Fruit fly (Drosophila melanogaster) whole organism, embryonic: ENCODE data around the gene CG11267.

Experiments
- Atf3 ChIP-seq: fragments of 200-800 bp; sonication (Bioruptor generic); optimal IDR thresholded peaks from 3 replicates; lab custom pipeline; 2016; ENCODE audit warnings: missing biosample characterization, missing genetic modification characterization
- Bgb ChIP-seq: fragments of 200-800 bp; sonication (Bioruptor generic); IDR thresholded peaks from 2 replicates; pipeline ENCODE4 v1.3.6; 2022; ENCODE audit warnings: missing biosample characterization, missing genetic modification characterization; ENCODE audit not compliant: partially characterized antibody
- CG10267 ChIP-seq: fragments of 200-800 bp; sonication (Bioruptor generic); optimal IDR thresholded peaks from 2 replicates; lab custom pipeline; 2018; ENCODE audit warnings: missing biosample characterization, mild to moderate bottlenecking, missing genetic modification characterization, moderate library complexity
- CG10431 ChIP-seq: fragments of 200-800 bp; sonication (Bioruptor generic); optimal IDR thresholded peaks from 3 replicates; lab custom pipeline; 2018; ENCODE audit warnings: missing biosample characterization, mild to moderate bottlenecking, missing genetic modification characterization
- CG11085 ChIP-seq: fragments of 200-800 bp; sonication (Bioruptor generic); IDR thresholded peaks from 2 replicates; pipeline ENCODE4 v1.3.6; 2022; ENCODE audit warnings: missing biosample characterization, missing genetic modification characterization
- CG11695 ChIP-seq: fragments of 200-800 bp; sonication (Bioruptor generic); IDR thresholded peaks from 3 replicates; pipeline ENCODE4 v1.3.6; 2022; ENCODE audit warnings: missing biosample characterization, missing genetic modification characterization
- CG11696 ChIP-seq: fragments of 200-800 bp; sonication (Bioruptor generic); IDR thresholded peaks from 2 replicates; pipeline ENCODE4 v1.3.6; 2022; ENCODE audit warnings: missing biosample characterization, missing genetic modification characterization
- CG12299 ChIP-seq: fragments of 200-800 bp; sonication (Bioruptor generic); optimal IDR thresholded peaks from 2 replicates; lab custom pipeline; 2018; ENCODE audit warnings: missing biosample characterization, mild to moderate bottlenecking, missing genetic modification characterization
- CG12391 ChIP-seq: fragments of 200-800 bp; sonication (Bioruptor generic); optimal IDR thresholded peaks from 3 replicates; lab custom pipeline; 2018; ENCODE audit warnings: missing biosample characterization, mild to moderate bottlenecking, missing genetic modification characterization, moderate library complexity
- CG12942 ChIP-seq: fragments of 200-800 bp; sonication (Bioruptor generic); optimal IDR thresholded peaks from 3 replicates; lab custom pipeline; 2016; ENCODE audit warnings: missing biosample characterization, missing genetic modification characterization
- CG15514 ChIP-seq: fragments of 200-800 bp; sonication (Bioruptor generic); optimal IDR thresholded peaks from 3 replicates; lab custom pipeline; 2017; ENCODE audit warnings: missing biosample characterization, missing genetic modification characterization, mild to moderate bottlenecking, moderate library complexity, missing genetic modification reagents
- CG1603 ChIP-seq: fragments of 200-800 bp; sonication (Bioruptor generic); optimal IDR thresholded peaks from 2 replicates; lab custom pipeline; 2019; ENCODE audit warnings: missing biosample characterization, mild to moderate bottlenecking, missing genetic modification characterization, moderate library complexity
- CG16863 ChIP-seq: fragments of 200-800 bp; sonication (Bioruptor generic); optimal IDR thresholded peaks from 3 replicates; lab custom pipeline; 2016; ENCODE audit warnings: missing biosample characterization, missing genetic modification characterization
- CG17328 ChIP-seq: fragments of 200-800 bp; sonication (Bioruptor generic); IDR thresholded peaks from 2 replicates; pipeline ENCODE4 v1.3.6; 2022; ENCODE audit warnings: missing biosample characterization, missing genetic modification characterization
- CG2116 ChIP-seq: fragments of 200-800 bp; sonication (Bioruptor generic); optimal IDR thresholded peaks from 3 replicates; lab custom pipeline; 2018; ENCODE audit warnings: missing biosample characterization, mild to moderate bottlenecking, missing genetic modification characterization
- CG2202 ChIP-seq: fragments of 200-800 bp; sonication (Bioruptor generic); optimal IDR thresholded peaks from 2 replicates; lab custom pipeline; 2018; ENCODE audit warnings: missing biosample characterization, mild to moderate bottlenecking, missing genetic modification characterization
- CG31441 ChIP-seq: fragments of 200-800 bp; sonication (Bioruptor generic); IDR thresholded peaks from 2 replicates; pipeline ENCODE4 v1.3.6; 2022; ENCODE audit warnings: missing biosample characterization, missing genetic modification characterization
- CG3847 ChIP-seq: fragments of 200-800 bp; sonication (Bioruptor generic); IDR thresholded peaks from 2 replicates; pipeline ENCODE4 v1.3.6; 2022; ENCODE audit warnings: missing biosample characterization, missing genetic modification characterization
- CG4360 ChIP-seq: fragments of 200-800 bp; sonication (Bioruptor generic); IDR thresholded peaks from 2 replicates; pipeline ENCODE4 v1.3.6; 2022; ENCODE audit warnings: missing biosample characterization, missing genetic modification characterization
- CG6254 ChIP-seq: fragments of 200-800 bp; sonication (Bioruptor generic); optimal IDR thresholded peaks from 3 replicates; lab custom pipeline; 2017; ENCODE audit warnings: mild to moderate bottlenecking, missing biosample characterization, missing genetic modification reagents, missing genetic modification characterization
- CG6791 ChIP-seq: fragments of 200-800 bp; sonication (Bioruptor generic); IDR thresholded peaks from 3 replicates; pipeline ENCODE4 v1.3.6; 2022; ENCODE audit warnings: missing biosample characterization, missing genetic modification characterization; ENCODE audit not compliant: partially characterized antibody
- CG7357 ChIP-seq: fragments of 200-800 bp; sonication (Bioruptor generic); IDR thresholded peaks from 3 replicates; pipeline ENCODE4 v1.3.6; 2022; ENCODE audit warnings: missing biosample characterization, missing genetic modification characterization
- CG8290 ChIP-seq, 3 experiments: fragments of 200-800 bp; sonication (Bioruptor generic); optimal IDR thresholded peaks; 2 replicates each; lab custom pipeline; 2016 to 2019; ENCODE audit warnings: missing biosample characterization in 3 of 3, missing genetic modification characterization in 3 of 3, mild to moderate bottlenecking in 2 of 3, moderate library complexity in 1 of 3
- CG9727 ChIP-seq: fragments of 200-800 bp; sonication (Bioruptor generic); optimal IDR thresholded peaks from 3 replicates; lab custom pipeline; 2017; ENCODE audit warnings: missing biosample characterization, mild to moderate bottlenecking, missing genetic modification characterization
- D ChIP-seq, 2 experiments: fragments of 200-800 bp in 1 of 2; fragments of >200 bp in 1 of 2; sonication (Bioruptor generic) in 1 of 2; optimal IDR thresholded peaks; 2 replicates in 1 of 2; 3 replicates in 1 of 2; lab custom pipeline; 2017; ENCODE audit warnings: mild to moderate bottlenecking in 1 of 2, missing biosample characterization in 1 of 2, missing genetic modification characterization in 1 of 2, missing genetic modification reagents in 1 of 2
- Doc3 ChIP-seq: fragments of 200-800 bp; sonication (Bioruptor generic); IDR thresholded peaks from 3 replicates; pipeline ENCODE4 v1.3.6; 2022; ENCODE audit warnings: missing biosample characterization, missing genetic modification characterization; ENCODE audit not compliant: partially characterized antibody
- Max ChIP-seq: fragments of 200-800 bp; sonication (Bioruptor generic); optimal IDR thresholded peaks from 2 replicates; lab custom pipeline; 2016; ENCODE audit warnings: missing biosample characterization, mild to moderate bottlenecking, missing genetic modification characterization
- Xbp1 ChIP-seq: fragments of 200-800 bp; sonication (Bioruptor generic); optimal IDR thresholded peaks from 3 replicates; lab custom pipeline; 2016; ENCODE audit warnings: missing biosample characterization, mild to moderate bottlenecking, missing genetic modification characterization
- Xrp1 ChIP-seq: fragments of 200-800 bp; sonication (Bioruptor generic); IDR thresholded peaks from 2 replicates; pipeline ENCODE4 v1.3.6; 2022; ENCODE audit warnings: missing biosample characterization, missing genetic modification characterization
- YL-1 ChIP-seq: fragments of 200-800 bp; sonication (Bioruptor generic); optimal IDR thresholded peaks from 3 replicates; lab custom pipeline; 2017; ENCODE audit warnings: missing biosample characterization, mild to moderate bottlenecking, missing genetic modification characterization
- al ChIP-seq: fragments of 200-800 bp; sonication (Bioruptor generic); IDR thresholded peaks from 2 replicates; pipeline ENCODE4 v1.3.6; 2022; ENCODE audit warnings: missing biosample characterization, missing genetic modification characterization
- bbx ChIP-seq: fragments of 200-800 bp; sonication (Bioruptor generic); IDR thresholded peaks from 2 replicates; pipeline ENCODE4 v1.3.6; 2022; ENCODE audit warnings: missing biosample characterization, missing genetic modification characterization; ENCODE audit not compliant: partially characterized antibody
- crol ChIP-seq: fragments of 200-800 bp; sonication (Bioruptor generic); IDR thresholded peaks from 2 replicates; pipeline ENCODE4 v1.3.6; 2022; ENCODE audit warnings: missing biosample characterization, missing genetic modification characterization
- cwo ChIP-seq: fragments of 200-800 bp; sonication (Bioruptor generic); optimal IDR thresholded peaks from 3 replicates; lab custom pipeline; 2017; ENCODE audit warnings: missing biosample characterization, missing genetic modification characterization, mild to moderate bottlenecking, moderate library complexity, missing genetic modification reagents
- en ChIP-seq: fragments of 200-800 bp; sonication (Bioruptor generic); optimal IDR thresholded peaks from 2 replicates; lab custom pipeline; 2016; ENCODE audit warnings: missing biosample characterization, missing genetic modification characterization
- gro ChIP-seq: fragments of 200-800 bp; sonication (Bioruptor generic); optimal IDR thresholded peaks from 2 replicates; lab custom pipeline; 2016; ENCODE audit warnings: missing biosample characterization, missing genetic modification characterization
- hbn ChIP-seq: fragments of 200-800 bp; sonication (Bioruptor generic); IDR thresholded peaks from 2 replicates; pipeline ENCODE4 v1.3.6; 2022; ENCODE audit warnings: missing biosample characterization, missing genetic modification characterization; ENCODE audit not compliant: partially characterized antibody
- hth ChIP-seq: fragments of >200 bp; optimal IDR thresholded peaks from 2 replicates; lab custom pipeline; 2017; ENCODE audit warnings: inconsistent platforms
- inv ChIP-seq: fragments of 200-800 bp; sonication (Bioruptor generic); IDR thresholded peaks from 2 replicates; pipeline ENCODE4 v1.3.6; 2022; ENCODE audit warnings: missing biosample characterization, missing genetic modification characterization; ENCODE audit not compliant: partially characterized antibody
- kah ChIP-seq: fragments of 200-800 bp; sonication (Bioruptor generic); optimal IDR thresholded peaks from 2 replicates; lab custom pipeline; 2018; ENCODE audit warnings: missing biosample characterization, mild to moderate bottlenecking, missing genetic modification characterization
- mld ChIP-seq: fragments of 200-800 bp; sonication (Bioruptor generic); IDR thresholded peaks from 3 replicates; pipeline ENCODE4 v1.3.6; 2022; ENCODE audit warnings: missing biosample characterization, missing genetic modification characterization; ENCODE audit not compliant: partially characterized antibody
- onecut ChIP-seq: fragments of 200-800 bp; sonication (Bioruptor generic); IDR thresholded peaks from 2 replicates; pipeline ENCODE4 v1.3.6; 2022; ENCODE audit warnings: missing biosample characterization, missing genetic modification characterization
- pita ChIP-seq: fragments of 200-800 bp; sonication (Bioruptor generic); optimal IDR thresholded peaks from 2 replicates; lab custom pipeline; 2017; ENCODE audit warnings: missing biosample characterization, mild to moderate bottlenecking, missing genetic modification characterization
- rib ChIP-seq: fragments of 200-800 bp; sonication (Bioruptor generic); IDR thresholded peaks from 2 replicates; pipeline ENCODE4 v1.3.6; 2022; ENCODE audit warnings: missing biosample characterization, missing genetic modification characterization
- schlank ChIP-seq: fragments of 200-800 bp; sonication (Bioruptor generic); optimal IDR thresholded peaks from 2 replicates; lab custom pipeline; 2018; ENCODE audit warnings: missing biosample characterization, mild to moderate bottlenecking, missing genetic modification characterization
- sim ChIP-seq: fragments of 200-800 bp; sonication (Bioruptor generic); IDR thresholded peaks from 2 replicates; pipeline ENCODE4 v1.3.6; 2022; ENCODE audit warnings: missing biosample characterization, missing genetic modification characterization
- sima ChIP-seq: fragments of 200-800 bp; sonication (Bioruptor generic); optimal IDR thresholded peaks from 2 replicates; lab custom pipeline; 2016; ENCODE audit warnings: missing biosample characterization, missing genetic modification characterization
- slbo ChIP-seq: fragments of 200-800 bp; sonication (Bioruptor generic); IDR thresholded peaks from 2 replicates; pipeline ENCODE4 v1.3.6; 2022; ENCODE audit warnings: missing biosample characterization, missing genetic modification characterization
- vnd ChIP-seq: fragments of 200-800 bp; sonication (Bioruptor generic); IDR thresholded peaks from 3 replicates; pipeline ENCODE4 v1.3.6; 2022; ENCODE audit warnings: missing biosample characterization, missing genetic modification characterization; ENCODE audit not compliant: partially characterized antibody

CG11267 gene

dm6 chr3L:13046758-13047157 lies 30.9 kb downstream of the CG11267 start, which contains the start of gene CG11279 (continued):
- TF ChIP-seq Xrp1 (GFP tag; lab: Robert Waterston, UW) (0 out of 2 replicates have a peak, but pooled peaks have one; percentile 18), Doc3 (GFP tag; lab: Robert Waterston, UW) (peak; percentile 54; the same call in 2 of the 3 replicates), hth (lab: Kevin White, UChicago) (no peak), CG12391 (tag; lab: Kevin White, UChicago) (no peak), CG12942 (no peak), CG2202 (tag; lab: Kevin White, UChicago) (no peak), CG9727 (GFP tag; lab: Kevin White, UChicago) (no peak), slbo (GFP tag; lab: Robert Waterston, UW) (no peak), CG4360 (peak; percentile 34; the same call in 1 of the 2 replicates), sim (GFP tag; lab: Robert Waterston, UW) (no peak), CG15514 (peak; percentile 45), hbn (GFP tag; lab: Robert Waterston, UW) (peak; percentile 60; the same call in 1 of the 2 replicates), Atf3 (GFP tag; lab: Kevin White, UChicago) (no peak), pita (GFP tag; lab: Kevin White, UChicago) (no peak), schlank (no peak), CG8290 (GFP tag; optimal IDR thresholded peaks at IDR 0.05; lab: Kevin White, UChicago) (no peak), CG8290 (tag; optimal IDR thresholded peaks at IDR 0.05; lab: Kevin White, UChicago) (peak in 1 of 2 experiments; percentile 15), onecut (GFP tag; lab: Robert Waterston, UW) (peak; percentile 24; the same call in 1 of the 2 replicates), CG10431 (GFP tag; lab: Kevin White, UChicago) (no peak), inv (peak; percentile 47; the same call in 1 of the 2 replicates), CG12299 (tag; lab: Kevin White, UChicago) (no peak), CG17328 (GFP tag; lab: Robert Waterston, UW) (no peak), CG1603 (tag; lab: Kevin White, UChicago) (peak; percentile 50), bbx (GFP tag; lab: Robert Waterston, UW) (peak; percentile 85), CG16863 (no peak), rib (GFP tag; lab: Robert Waterston, UW) (no peak), sima (GFP tag; lab: Kevin White, UChicago) (no peak), CG11696 (GFP tag; lab: Robert Waterston, UW) (no peak), D (optimal IDR thresholded peaks at IDR 0.05; lab: Kevin White, UChicago) (no peak), D (GFP tag; optimal IDR thresholded peaks at IDR 0.05; lab: Kevin White, UChicago) (no peak), Xbp1 (no peak), YL-1 (peak; percentile 67), CG6791 (peak; percentile 73), CG11695 (no peak), CG31441 (no peak), CG6254 (GFP tag; lab: Kevin White, UChicago) (no peak), vnd (peak; percentile 54; the same call in 1 of the 3 replicates), CG2116 (peak; percentile 74), mld (GFP tag; lab: Robert Waterston, UW) (0 out of 3 replicates have a peak, but pooled peaks have one; percentile 29), CG7357 (GFP tag; lab: Robert Waterston, UW) (no peak), cwo (GFP tag; lab: Kevin White, UChicago) (no peak), en (GFP tag; lab: Kevin White, UChicago) (no peak), kah (GFP tag; lab: Kevin White, UChicago) (no peak), CG3847 (GFP tag; lab: Robert Waterston, UW) (peak; percentile 58), al (GFP tag; lab: Robert Waterston, UW) (no peak), CG11085 (GFP tag; lab: Robert Waterston, UW) (no peak), crol (no peak), Max (GFP tag; lab: Kevin White, UChicago) (peak; percentile 46), CG10267 (peak; percentile 31), gro (peak; percentile 13), Bgb (GFP tag; lab: Robert Waterston, UW) (peak; percentile 78)
